Fruit fly (Drosophila melanogaster) whole organism, wandering third instar larva: ENCODE measurements around the gene BCL7-like.

ENCODE experiments used
- Abd-B ChIP-seq: fragments of >200 bp; optimal IDR thresholded peaks from 2 replicates; lab custom pipeline; 2017; ENCODE audit warnings: missing biosample characterization, missing genetic modification characterization
- CG32264 ChIP-seq: fragments of 200-800 bp; sonication (Bioruptor generic); optimal IDR thresholded peaks from 2 replicates; lab custom pipeline; 2016; ENCODE audit warnings: missing biosample characterization, missing genetic modification characterization
- CG9705 ChIP-seq: fragments of 200-800 bp; sonication (Bioruptor generic); optimal IDR thresholded peaks from 2 replicates; lab custom pipeline; 2018; ENCODE audit warnings: missing biosample characterization, mild to moderate bottlenecking, missing genetic modification characterization
- Dfd ChIP-seq: fragments of >200 bp; optimal IDR thresholded peaks from 2 replicates; lab custom pipeline; 2017; ENCODE audit warnings: missing biosample characterization, missing genetic modification characterization
- GATAd ChIP-seq: sonication (Bioruptor generic); optimal IDR thresholded peaks from 2 replicates; lab custom pipeline; 2016; ENCODE audit warnings: missing biosample characterization, missing genetic modification characterization
- HLH106 ChIP-seq: fragments of 200-800 bp; optimal IDR thresholded peaks from 3 replicates; lab custom pipeline; 2019; ENCODE audit warnings: missing biosample characterization, mild to moderate bottlenecking, missing genetic modification characterization, moderate library complexity
- Hnf4 ChIP-seq: fragments of 200-800 bp; sonication (Bioruptor generic); optimal IDR thresholded peaks from 2 replicates; lab custom pipeline; 2016; ENCODE audit warnings: missing biosample characterization, mild to moderate bottlenecking, missing genetic modification characterization
- Jra ChIP-seq: sonication (Bioruptor generic); optimal IDR thresholded peaks from 2 replicates; lab custom pipeline; 2016; ENCODE audit warnings: missing biosample characterization, missing genetic modification characterization
- Mio ChIP-seq: sonication (Bioruptor generic); optimal IDR thresholded peaks from 2 replicates; lab custom pipeline; 2016; ENCODE audit warnings: missing biosample characterization, missing genetic modification characterization
- Myc ChIP-seq: fragments of >200 bp; optimal IDR thresholded peaks from 2 replicates; lab custom pipeline; 2017
- Sp1 ChIP-seq: fragments of 200-800 bp; sonication (Bioruptor generic); optimal IDR thresholded peaks from 3 replicates; lab custom pipeline; 2019; ENCODE audit warnings: missing biosample characterization, mild to moderate bottlenecking, missing genetic modification characterization, moderate library complexity
- br ChIP-seq: fragments of 200-800 bp; sonication (Bioruptor generic); optimal IDR thresholded peaks from 2 replicates; lab custom pipeline; 2016; ENCODE audit warnings: missing biosample characterization, missing genetic modification characterization
- brk ChIP-seq: fragments of 200-800 bp; sonication (Bioruptor generic); optimal IDR thresholded peaks from 2 replicates; lab custom pipeline; 2016; ENCODE audit warnings: missing biosample characterization, mild to moderate bottlenecking, missing genetic modification characterization
- dl ChIP-seq, 2 experiments: fragments of 175-275, 200-275 bp in 1 of 2; fragments of 200-275 bp in 1 of 2; sonication (Bioruptor generic); optimal IDR thresholded peaks; lab custom pipeline; 2018; ENCODE audit warnings: mild to moderate bottlenecking in 2 of 2, missing biosample characterization in 2 of 2, missing genetic modification characterization in 2 of 2, moderate library complexity in 2 of 2; ENCODE audit not compliant: partially characterized antibody in 2 of 2, insufficient read depth in 1 of 2
- ey ChIP-seq: fragments of 200-800 bp; sonication (Bioruptor generic); optimal IDR thresholded peaks from 2 replicates; lab custom pipeline; 2016; ENCODE audit warnings: missing biosample characterization, missing genetic modification characterization
- foxo ChIP-seq, 2 experiments: fragments of 200-800 bp; sonication (Bioruptor generic); optimal IDR thresholded peaks; 2 replicates in 1 of 2; 3 replicates in 1 of 2; lab custom pipeline; 2016 to 2017; ENCODE audit warnings: missing biosample characterization in 2 of 2, missing genetic modification characterization in 2 of 2
- fru ChIP-seq: fragments of 200-800 bp; sonication (Bioruptor generic); optimal IDR thresholded peaks from 3 replicates; lab custom pipeline; 2016; ENCODE audit warnings: missing biosample characterization, mild to moderate bottlenecking, missing genetic modification characterization
- h ChIP-seq: fragments of 200-800 bp; sonication (Bioruptor generic); optimal IDR thresholded peaks from 3 replicates; lab custom pipeline; 2016; ENCODE audit warnings: missing biosample characterization, mild to moderate bottlenecking, missing genetic modification characterization
- jim ChIP-seq: fragments of 175-275, 200-325 bp; sonication (Bioruptor generic); optimal IDR thresholded peaks from 2 replicates; lab custom pipeline; 2016; ENCODE audit warnings: missing biosample characterization, mild to moderate bottlenecking, missing genetic modification characterization
- pan ChIP-seq: fragments of >200 bp; optimal IDR thresholded peaks from 2 replicates; lab custom pipeline; 2017
- psq ChIP-seq: fragments of 200-800 bp; sonication (Bioruptor generic); optimal IDR thresholded peaks from 3 replicates; lab custom pipeline; 2017; ENCODE audit warnings: missing biosample characterization, mild to moderate bottlenecking, missing genetic modification characterization, moderate library complexity
- rgr ChIP-seq: fragments of 200-800 bp; sonication (Bioruptor generic); optimal IDR thresholded peaks from 3 replicates; lab custom pipeline; 2016; ENCODE audit warnings: missing biosample characterization, mild to moderate bottlenecking, missing genetic modification characterization
- sv ChIP-seq: fragments of 200-800 bp; sonication (Bioruptor generic); optimal IDR thresholded peaks from 3 replicates; lab custom pipeline; 2016; ENCODE audit warnings: missing biosample characterization, missing genetic modification characterization
- tai ChIP-seq: sonication (Bioruptor generic); optimal IDR thresholded peaks from 2 replicates; lab custom pipeline; 2016; ENCODE audit warnings: missing biosample characterization, missing genetic modification characterization
- usp ChIP-seq: fragments of >200 bp; optimal IDR thresholded peaks from 2 replicates; lab custom pipeline; 2017; ENCODE audit warnings: missing biosample characterization, missing genetic modification characterization

BCL7-like gene

dm6 chrX:9355996-9356708, at the start of gene BCL7-like, which contains the start of gene Zdhhc8:
TSS of gene BCL7-like (plus strand) at chrX:9356634.
TSS of gene Zdhhc8 (minus strand) at chrX:9356227.
- peak; percentile 23 for TF ChIP-seq fru (GFP tag; lab: Kevin White, UChicago)
- TF ChIP-seq rgr (GFP tag; lab: Kevin White, UChicago) = no peak
- no peak for TF ChIP-seq Hnf4 (GFP tag; lab: Kevin White, UChicago)
- TF ChIP-seq h = peak; percentile 40
- TF ChIP-seq HLH106 = peak; percentile 28
- peak; percentile 24 for TF ChIP-seq Sp1 (GFP tag; lab: Kevin White, UChicago)
- peak; percentile 8 for TF ChIP-seq ey (GFP tag; lab: Kevin White, UChicago)
- no peak for TF ChIP-seq Dfd (GFP tag; lab: Kevin White, UChicago)
- TF ChIP-seq sv (GFP tag; lab: Kevin White, UChicago) = peak; percentile 49
- no peak for TF ChIP-seq tai (GFP tag; lab: Kevin White, UChicago)
- peak; percentile 17 for TF ChIP-seq GATAd (GFP tag; lab: Kevin White, UChicago)
- TF ChIP-seq Jra = peak; percentile 42
- TF ChIP-seq psq (GFP tag; lab: Kevin White, UChicago) = peak; percentile 34
- TF ChIP-seq foxo (GFP tag; optimal IDR thresholded peaks at IDR 0.05; lab: Kevin White, UChicago) = peak in 1 of 2 experiments; percentile 31
- TF ChIP-seq pan (lab: Kevin White, UChicago) = no peak
- TF ChIP-seq dl (GFP tag; optimal IDR thresholded peaks at IDR 0.05; lab: Kevin White, UChicago; ENCODE audit: insufficient read depth in 1 of 2, partially characterized antibody in 2 of 2) = no peak
- no peak for TF ChIP-seq CG9705 (GFP tag; lab: Kevin White, UChicago)

- TF ChIP-seq rgr (GFP tag; lab: Kevin White, UChicago) (peak; percentile 8), fru (GFP tag; lab: Kevin White, UChicago) (peak; percentile 20), jim (GFP tag; lab: Kevin White, UChicago) (no peak), foxo (GFP tag; optimal IDR thresholded peaks at IDR 0.05; lab: Kevin White, UChicago) (peak in 1 of 2 experiments; percentile 15), brk (GFP tag; lab: Kevin White, UChicago) (no peak), h (peak; percentile 0), psq (GFP tag; lab: Kevin White, UChicago) (peak; percentile 5)
- TF ChIP-seq, all 38 proteins: peak for 5
Measured at dm6 chrX:9309959-9310658, 46.3 kb upstream of the BCL7-like start.

- TF ChIP-seq Myc (lab: Kevin White, UChicago) (no peak), fru (GFP tag; lab: Kevin White, UChicago) (peak; percentile 13), Abd-B (GFP tag; lab: Kevin White, UChicago) (no peak), foxo (GFP tag; optimal IDR thresholded peaks at IDR 0.05; lab: Kevin White, UChicago) (peak in 1 of 2 experiments; percentile 44), br (GFP tag; lab: Kevin White, UChicago) (peak; percentile 17), h (peak; percentile 42), HLH106 (peak; percentile 30), rgr (GFP tag; lab: Kevin White, UChicago) (peak; percentile 30), ey (GFP tag; lab: Kevin White, UChicago) (peak; percentile 41)
- TF ChIP-seq, all 38 proteins: peak for 7
Measured at dm6 chrX:9317100-9317499, 39.3 kb upstream of the BCL7-like start.

DNA sequence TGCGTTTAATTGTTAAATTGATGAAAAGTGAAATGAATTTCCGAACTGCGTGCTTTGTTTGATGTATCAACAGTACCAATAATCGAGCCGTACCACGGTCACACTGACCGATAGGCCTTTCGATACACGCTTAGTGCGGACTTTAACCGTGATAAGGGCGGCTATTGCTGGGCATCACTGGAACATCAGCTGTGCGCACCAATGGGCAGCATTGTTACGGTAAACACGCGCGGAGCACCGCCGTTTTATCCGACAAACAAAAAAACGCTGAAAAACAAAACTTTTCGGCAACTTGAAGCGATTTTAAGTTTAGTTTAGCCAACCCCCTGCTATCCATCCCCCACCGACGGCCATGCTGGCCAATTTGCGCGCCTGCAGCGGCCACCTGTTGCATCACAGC, 37.3 kb upstream of the BCL7-like start, which contains the start of the genes c12.1 and c12.2:
Gene c12.1 (minus strand): TSS at position 84 of the 400 bp plus-strand sequence.
Gene c12.2 (plus strand): TSS at position 220 of the 400 bp plus-strand sequence.
- TF ChIP-seq GATAd (GFP tag; lab: Kevin White, UChicago) (peak; percentile 88), h (peak; percentile 19), fru (GFP tag; lab: Kevin White, UChicago) (no peak), Myc (lab: Kevin White, UChicago) (peak; percentile 48), usp (no peak)

- TF ChIP-seq ey (GFP tag; lab: Kevin White, UChicago) (no peak), CG32264 (GFP tag; lab: Kevin White, UChicago) (no peak), tai (GFP tag; lab: Kevin White, UChicago) (no peak)
Measured at dm6 chrX:9330387-9330786, 26.0 kb upstream of the BCL7-like start, which contains the start of gene CG34450. TSS of gene CG34450 (minus strand) at chrX:9330487.

DNA sequence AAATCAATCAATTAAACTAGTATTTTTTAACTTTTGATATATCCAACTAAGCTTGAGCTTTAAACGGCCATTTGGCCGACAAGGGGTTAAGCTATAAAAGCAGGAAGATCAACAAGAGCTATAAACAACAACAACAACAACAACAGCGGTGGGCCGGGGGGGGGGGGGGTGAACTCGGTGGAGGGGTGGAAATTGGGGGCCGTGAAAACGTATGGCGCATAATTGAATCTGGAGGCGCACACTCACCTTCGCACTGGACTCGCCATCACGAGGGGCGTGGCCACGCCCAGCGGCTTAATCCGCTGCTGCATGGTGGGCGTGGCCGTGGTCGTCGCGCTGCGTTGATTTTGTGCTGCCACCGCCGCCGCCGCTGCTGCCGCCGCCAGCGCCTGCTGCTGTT, 24.2 kb upstream of the BCL7-like start:
- TF ChIP-seq Mio (GFP tag; lab: Kevin White, UChicago) = no peak
- no peak for TF ChIP-seq pan (lab: Kevin White, UChicago)
- TF ChIP-seq HLH106 = no peak
- no peak for TF ChIP-seq dl (GFP tag; optimal IDR thresholded peaks at IDR 0.05; lab: Kevin White, UChicago; ENCODE audit: insufficient read depth in 1 of 2, partially characterized antibody in 2 of 2)
- TF ChIP-seq foxo (GFP tag; optimal IDR thresholded peaks at IDR 0.05; lab: Kevin White, UChicago) = no peak
- TF ChIP-seq jim (GFP tag; lab: Kevin White, UChicago) = no peak
